Worm (Caenorhabditis elegans) whole organism, L4 larva: ENCODE measurements around the gene sre-1.
A peak's percentile ranks its signal among the peaks of the same experiment; 100 is the strongest.

ENCODE experiments used
- D1046.2 ChIP-seq: fragments of 200-800 bp; sonication (Bioruptor generic); IDR thresholded peaks from 2 replicates; pipeline ENCODE4 v1.3.6; 2022; ENCODE audit warnings: missing genetic modification characterization, missing compliant biosample characterization
- F26F4.8 ChIP-seq: fragments of 200-800 bp; sonication (Bioruptor generic); conservative IDR thresholded peaks from 2 replicates; pipeline ENCODE4 v1.3.6; 2022; ENCODE audit warnings: missing genetic modification characterization, missing compliant biosample characterization
- F37D6.2 ChIP-seq: sonication (generic microtip); optimal IDR thresholded peaks from 2 replicates; lab custom pipeline; 2016; ENCODE audit warnings: mild to moderate bottlenecking, missing genetic modification characterization, missing compliant biosample characterization
- F49E8.2 ChIP-seq: sonication (generic microtip); optimal IDR thresholded peaks from 2 replicates; lab custom pipeline; 2016; ENCODE audit warnings: missing compliant biosample characterization, mild to moderate bottlenecking, missing genetic modification characterization, borderline replicate concordance
- T20F7.1 ChIP-seq: fragments of 200-800 bp; sonication (Bioruptor generic); optimal IDR thresholded peaks from 2 replicates; lab custom pipeline; 2018; ENCODE audit warnings: mild to moderate bottlenecking, missing genetic modification characterization, missing compliant biosample characterization
- Y105C5A.15 ChIP-seq: fragments of 200-800 bp; sonication (Bioruptor generic); IDR thresholded peaks from 2 replicates; pipeline ENCODE4 v1.3.6; 2022; ENCODE audit warnings: missing genetic modification characterization, missing compliant biosample characterization
- Y48G9A.11 ChIP-seq: fragments of 200-800 bp; sonication (Bioruptor generic); IDR thresholded peaks from 2 replicates; pipeline ENCODE4 v1.3.6; 2022; ENCODE audit warnings: missing genetic modification reagents, missing genetic modification characterization, missing compliant biosample characterization
- Y5F2A.4 ChIP-seq: fragments of 200-800 bp; sonication (Bioruptor generic); optimal IDR thresholded peaks from 2 replicates; lab custom pipeline; 2018; ENCODE audit warnings: mild to moderate bottlenecking, missing genetic modification characterization, missing compliant biosample characterization
- ZK337.2 ChIP-seq: fragments of 200-800 bp; sonication (Bioruptor generic); IDR thresholded peaks from 2 replicates; pipeline ENCODE4 v1.3.6; 2022; ENCODE audit warnings: missing genetic modification reagents, missing genetic modification characterization, missing compliant biosample characterization
- aha-1 ChIP-seq: fragments of 150-350 bp; peaks from one replicate; lab custom pipeline; 2014; ENCODE audit warnings: missing biosample characterization, missing genetic modification characterization
- aly-2 ChIP-seq: sonication (generic microtip); optimal IDR thresholded peaks from 2 replicates; lab custom pipeline; 2018; ENCODE audit warnings: missing biosample characterization, missing genetic modification characterization
- arid-1 ChIP-seq: fragments of 200-800 bp; sonication (Bioruptor generic); conservative IDR thresholded peaks from 2 replicates; pipeline ENCODE4 v1.3.6; 2022; ENCODE audit warnings: missing genetic modification reagents, missing genetic modification characterization, missing compliant biosample characterization
- attf-4 ChIP-seq: sonication (generic microtip); optimal IDR thresholded peaks from 3 replicates; lab custom pipeline; 2017; ENCODE audit warnings: missing biosample characterization, missing genetic modification characterization
- ceh-20 ChIP-seq: fragments of 200-800 bp; sonication (Bioruptor generic); IDR thresholded peaks from 2 replicates; pipeline ENCODE4 v1.3.6; 2022; ENCODE audit warnings: missing genetic modification reagents, missing genetic modification characterization, missing compliant biosample characterization
- ceh-32 ChIP-seq: sonication (generic microtip); optimal IDR thresholded peaks from 2 replicates; lab custom pipeline; 2016; ENCODE audit warnings: mild to moderate bottlenecking, missing genetic modification characterization, missing compliant biosample characterization; ENCODE audit not compliant: poor library complexity
- daf-16 ChIP-seq, 3 experiments: sonication (generic microtip); optimal IDR thresholded peaks; 2 replicates each; lab custom pipeline; 2016 to 2017; ENCODE audit warnings: missing genetic modification characterization in 3 of 3, missing genetic modification reagents in 3 of 3, mild to moderate bottlenecking in 2 of 3, missing compliant biosample characterization in 2 of 3, missing biosample characterization in 1 of 3, moderate library complexity in 1 of 3
- daf-19 ChIP-seq: fragments of 200-800 bp; sonication (Bioruptor generic); conservative IDR thresholded peaks from 2 replicates; pipeline ENCODE4 v1.3.6; 2022; ENCODE audit warnings: missing genetic modification characterization, missing compliant biosample characterization
- dmd-6 ChIP-seq: fragments of 200-800 bp; sonication (Bioruptor generic); IDR thresholded peaks from 2 replicates; pipeline ENCODE4 v1.3.6; 2022; ENCODE audit warnings: missing genetic modification reagents, missing genetic modification characterization, missing compliant biosample characterization
- dmd-8 ChIP-seq: fragments of 200-800 bp; sonication (Bioruptor generic); IDR thresholded peaks from 2 replicates; pipeline ENCODE4 v1.3.6; 2022; ENCODE audit warnings: missing genetic modification characterization, missing compliant biosample characterization
- dpl-1 ChIP-seq: fragments of 150-350 bp; optimal IDR thresholded peaks from 2 replicates; lab custom pipeline; 2014; ENCODE audit warnings: missing biosample characterization, missing genetic modification reagents, missing genetic modification characterization
- dve-1 ChIP-seq: sonication (generic microtip); optimal IDR thresholded peaks from 2 replicates; lab custom pipeline; 2017; ENCODE audit warnings: antibody characterized with exemption, mild to moderate bottlenecking, missing genetic modification characterization, missing compliant biosample characterization; ENCODE audit not compliant: insufficient read depth
- egl-27 ChIP-seq: sonication (generic microtip); optimal IDR thresholded peaks from 3 replicates; lab custom pipeline; 2017; ENCODE audit warnings: missing biosample characterization, missing genetic modification reagents, missing genetic modification characterization
- fkh-10 ChIP-seq: fragments of 150-350 bp; optimal IDR thresholded peaks from 2 replicates; lab custom pipeline; 2014; ENCODE audit warnings: missing biosample characterization, missing genetic modification reagents, missing genetic modification characterization
- hif-1 ChIP-seq, 2 experiments: sonication (generic microtip); optimal IDR thresholded peaks; 2 replicates each; lab custom pipeline; 2016 to 2017; ENCODE audit warnings: missing compliant biosample characterization in 2 of 2, missing genetic modification characterization in 2 of 2, missing genetic modification reagents in 2 of 2, missing genotype in 2 of 2, mild to moderate bottlenecking in 1 of 2
- jun-1 ChIP-seq: fragments of 150-350 bp; optimal IDR thresholded peaks from 2 replicates; lab custom pipeline; 2014; ENCODE audit warnings: missing biosample characterization, missing genetic modification reagents, missing genetic modification characterization
- lin-1 ChIP-seq: fragments of 200-800 bp; sonication (Bioruptor generic); IDR thresholded peaks from 2 replicates; pipeline ENCODE4 v1.3.6; 2022; ENCODE audit warnings: missing genetic modification reagents, missing genetic modification characterization, missing compliant biosample characterization
- lin-29 ChIP-seq: fragments of 200-800 bp; sonication (Bioruptor generic); IDR thresholded peaks from 2 replicates; pipeline ENCODE4 v1.3.6; 2022; ENCODE audit warnings: missing genetic modification reagents, missing genetic modification characterization, missing compliant biosample characterization
- lin-38 ChIP-seq: fragments of 200-800 bp; sonication (Bioruptor generic); IDR thresholded peaks from 2 replicates; pipeline ENCODE4 v1.3.6; 2022; ENCODE audit warnings: missing genetic modification reagents, missing genetic modification characterization, missing compliant biosample characterization
- lin-39 ChIP-seq: fragments of 150-350 bp; optimal IDR thresholded peaks from 2 replicates; lab custom pipeline; 2014; ENCODE audit warnings: missing biosample characterization, missing genetic modification reagents, missing genetic modification characterization
- lir-3 ChIP-seq: sonication (generic microtip); optimal IDR thresholded peaks from 2 replicates; lab custom pipeline; 2016; ENCODE audit warnings: mild to moderate bottlenecking, missing genetic modification characterization, missing compliant biosample characterization
- lsy-2 ChIP-seq, 2 experiments: fragments of 150-350 bp in 1 of 2; sonication (generic microtip) in 1 of 2; optimal IDR thresholded peaks; 2 replicates each; lab custom pipeline; 2014 to 2017; ENCODE audit warnings: missing biosample characterization in 2 of 2, missing genetic modification characterization in 2 of 2
- madf-5 ChIP-seq, 2 experiments: fragments of 200-800 bp; sonication (Bioruptor generic); IDR thresholded peaks; 2 replicates each; pipeline ENCODE4 v1.3.6; 2022; ENCODE audit warnings: missing compliant biosample characterization in 2 of 2, missing genetic modification characterization in 2 of 2
- mdl-1 ChIP-seq, 2 experiments: fragments of 150-350 bp in 1 of 2; sonication (generic microtip) in 1 of 2; optimal IDR thresholded peaks; 2 replicates each; lab custom pipeline; 2014 to 2017; ENCODE audit warnings: missing biosample characterization in 2 of 2, missing genetic modification characterization in 2 of 2
- mep-1 ChIP-seq: fragments of 150-350 bp; sonication (generic microtip); optimal IDR thresholded peaks from 3 replicates; lab custom pipeline; 2014; ENCODE audit warnings: missing biosample characterization, missing genetic modification characterization
- mxl-2 ChIP-seq: fragments of 200-800 bp; sonication (Bioruptor generic); conservative IDR thresholded peaks from 2 replicates; pipeline ENCODE4 v1.3.6; 2022; ENCODE audit warnings: missing genetic modification reagents, missing genetic modification characterization, missing compliant biosample characterization
- nhr-10 ChIP-seq: fragments of 150-350 bp; optimal IDR thresholded peaks from 2 replicates; lab custom pipeline; 2014; ENCODE audit warnings: missing biosample characterization, missing genetic modification characterization
- nhr-11 ChIP-seq: fragments of 150-350 bp; optimal IDR thresholded peaks from 2 replicates; lab custom pipeline; 2014; ENCODE audit warnings: missing biosample characterization, missing genetic modification characterization
- nhr-25 ChIP-seq: sonication (generic microtip); optimal IDR thresholded peaks from 2 replicates; lab custom pipeline; 2017; ENCODE audit warnings: missing genetic modification characterization, mild to moderate bottlenecking, missing compliant biosample characterization, antibody characterized with exemption, moderate library complexity, borderline replicate concordance; ENCODE audit not compliant: insufficient read depth
- nhr-28 ChIP-seq: fragments of 150-350 bp; optimal IDR thresholded peaks from 2 replicates; lab custom pipeline; 2014; ENCODE audit warnings: missing biosample characterization, missing genetic modification characterization
- nhr-41 ChIP-seq: fragments of 200-800 bp; sonication (Bioruptor generic); IDR thresholded peaks from 2 replicates; pipeline ENCODE4 v1.3.6; 2022; ENCODE audit warnings: missing genetic modification reagents, missing genetic modification characterization, missing compliant biosample characterization
- nhr-42 ChIP-seq: fragments of 200-800 bp; sonication (Bioruptor generic); IDR thresholded peaks from 2 replicates; pipeline ENCODE4 v1.3.6; 2022; ENCODE audit warnings: missing genetic modification characterization, missing compliant biosample characterization
- nhr-48 ChIP-seq: sonication (generic microtip); optimal IDR thresholded peaks from 2 replicates; lab custom pipeline; 2016; ENCODE audit warnings: mild to moderate bottlenecking, missing genetic modification characterization, missing compliant biosample characterization
- nhr-77 ChIP-seq: fragments of 150-350 bp; optimal IDR thresholded peaks from 2 replicates; lab custom pipeline; 2014; ENCODE audit warnings: missing biosample characterization, missing genetic modification characterization
- pha-4 ChIP-seq, 2 experiments: fragments of 150-350 bp in 1 of 2; fragments of 200-800 bp in 1 of 2; sonication (Bioruptor generic) in 1 of 2; IDR thresholded peaks in 1 of 2; optimal IDR thresholded peaks in 1 of 2; 2 replicates each; pipeline versions ENCODE4 v1.3.6 to Lab custom; 2014 to 2022; ENCODE audit warnings: missing genetic modification characterization in 2 of 2, missing genetic modification reagents in 2 of 2, missing biosample characterization in 1 of 2, missing compliant biosample characterization in 1 of 2
- pqm-1 ChIP-seq: sonication (generic microtip); optimal IDR thresholded peaks from 2 replicates; lab custom pipeline; 2017; ENCODE audit warnings: missing biosample characterization, missing genetic modification characterization
- sdz-12 ChIP-seq: fragments of 200-800 bp; sonication (Bioruptor generic); optimal IDR thresholded peaks from 2 replicates; lab custom pipeline; 2018; ENCODE audit warnings: mild to moderate bottlenecking, missing genetic modification characterization, missing compliant biosample characterization
- set-16 ChIP-seq: fragments of 200-800 bp; sonication (Bioruptor generic); IDR thresholded peaks from 2 replicates; pipeline ENCODE4 v1.3.6; 2022; ENCODE audit warnings: missing genetic modification reagents, missing genetic modification characterization, missing compliant biosample characterization
- skn-1 ChIP-seq: fragments of 150-350 bp; optimal IDR thresholded peaks from 2 replicates; lab custom pipeline; 2014; ENCODE audit warnings: missing biosample characterization, missing genetic modification characterization
- unc-130 ChIP-seq: sonication (generic microtip); optimal IDR thresholded peaks from 2 replicates; lab custom pipeline; 2016; ENCODE audit warnings: missing genetic modification reagents, missing genetic modification characterization, missing compliant biosample characterization
- unc-39 ChIP-seq: sonication (generic microtip); optimal IDR thresholded peaks from 2 replicates; lab custom pipeline; 2017; ENCODE audit warnings: missing biosample characterization, missing genetic modification characterization
- zfp-3 ChIP-seq: fragments of 200-800 bp; sonication (Bioruptor generic); conservative IDR thresholded peaks from 2 replicates; pipeline ENCODE4 v1.3.6; 2022; ENCODE audit warnings: missing genetic modification reagents, missing genetic modification characterization, missing compliant biosample characterization

Gene sre-1

DNA sequence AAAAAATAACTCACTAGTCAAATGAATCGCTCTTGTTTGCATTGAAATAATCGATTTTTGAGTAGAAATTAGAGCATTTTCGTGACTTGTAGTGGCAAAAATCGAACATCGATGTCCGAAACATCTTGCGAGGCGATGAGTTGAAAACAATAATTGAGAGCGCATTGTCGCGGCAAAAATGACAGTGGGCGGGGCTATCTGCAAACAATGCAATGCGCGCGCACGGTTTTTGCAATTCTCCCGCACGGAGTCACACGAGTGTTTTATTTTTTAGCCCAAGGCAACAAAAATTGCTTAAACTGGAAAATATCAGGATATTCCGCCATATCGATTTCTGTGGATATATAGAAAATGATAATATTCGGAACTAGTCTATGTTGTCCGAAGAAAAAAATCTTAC, 964 bp upstream of the sre-1 start, which contains the start of gene B0495.9 (continued):
- TF ChIP-seq ZK337.2 (no peak), lin-39 (tag; lab: Kevin White, UChicago) (no peak), nhr-77 (tag; lab: Kevin White, UChicago) (no peak), nhr-11 (tag; lab: Kevin White, UChicago) (no peak), fkh-10 (GFP tag; lab: Kevin White, UChicago) (no peak), aha-1 (tag; lab: Kevin White, UChicago) (no peak), set-16 (no peak), attf-4 (no peak), nhr-41 (0 out of 2 replicates have a peak, but pooled peaks have one; percentile 7), zfp-3 (GFP tag; lab: Robert Waterston, UW) (no peak), skn-1 (tag; lab: Kevin White, UChicago) (no peak), Y48G9A.11 (no peak), F37D6.2 (tag; lab: Kevin White, UChicago) (no peak), dmd-8 (GFP tag; lab: Robert Waterston, UW) (no peak), arid-1 (GFP tag; lab: Robert Waterston, UW) (no peak), egl-27 (tag; lab: Kevin White, UChicago) (no peak), F49E8.2 (tag; lab: Kevin White, UChicago) (no peak), hif-1 (tag; optimal IDR thresholded peaks at IDR 0.05; lab: Kevin White, UChicago) (peak in 1 of 2 experiments; percentile 49), nhr-25 (tag; lab: Kevin White, UChicago) (no peak), pqm-1 (tag; lab: Kevin White, UChicago) (no peak), lsy-2 (tag; optimal IDR thresholded peaks at IDR 0.05; lab: Kevin White, UChicago) (peak in 1 of 2 experiments; percentile 52), unc-130 (GFP tag; lab: Kevin White, UChicago) (peak; percentile 65), lin-1 (GFP tag; lab: Robert Waterston, UW) (no peak), dpl-1 (GFP tag; lab: Kevin White, UChicago) (peak; percentile 43), mep-1 (tag; lab: Kevin White, UChicago) (peak; percentile 49), daf-16 (GFP tag; optimal IDR thresholded peaks at IDR 0.05; lab: Kevin White, UChicago) (no peak), daf-16 (tag; optimal IDR thresholded peaks at IDR 0.05; lab: Kevin White, UChicago) (no peak), dmd-6 (GFP tag; lab: Robert Waterston, UW) (peak; percentile 33; the same call in 1 of the 2 replicates), D1046.2 (no peak), nhr-42 (GFP tag; lab: Robert Waterston, UW) (no peak), mxl-2 (no peak), lir-3 (tag; lab: Kevin White, UChicago) (no peak), F26F4.8 (GFP tag; lab: Robert Waterston, UW) (no peak), Y105C5A.15 (GFP tag; lab: Robert Waterston, UW) (no peak), daf-19 (GFP tag; lab: Robert Waterston, UW) (no peak), nhr-28 (tag; lab: Kevin White, UChicago) (peak; percentile 28), jun-1 (tag; lab: Kevin White, UChicago) (no peak), aly-2 (tag; lab: Kevin White, UChicago) (no peak), unc-39 (tag; lab: Kevin White, UChicago) (no peak), dve-1 (tag; lab: Kevin White, UChicago) (no peak), ceh-20 (GFP tag; lab: Robert Waterston, UW) (no peak), sdz-12 (GFP tag; lab: Kevin White, UChicago) (no peak), ceh-32 (tag; lab: Kevin White, UChicago) (no peak), pha-4 (GFP tag; IDR thresholded peaks at IDR 0.05; lab: Robert Waterston, UW) (no peak), pha-4 (tag; optimal IDR thresholded peaks at IDR 0.05; lab: Kevin White, UChicago) (no peak), nhr-48 (no peak), Y5F2A.4 (GFP tag; lab: Kevin White, UChicago) (no peak), T20F7.1 (GFP tag; lab: Kevin White, UChicago) (no peak), madf-5 (GFP tag; IDR thresholded peaks at IDR 0.05; lab: Robert Waterston, UW) (no peak), lin-29 (GFP tag; lab: Robert Waterston, UW) (no peak), lin-38 (GFP tag; lab: Robert Waterston, UW) (peak; percentile 68), nhr-10 (no peak), mdl-1 (tag; optimal IDR thresholded peaks at IDR 0.05; lab: Kevin White, UChicago) (no peak)
